Worm (Caenorhabditis elegans) whole organism, midembryonic: ENCODE results near the gene T20D4.12.

Source experiments
- cog-1 ChIP-seq: sonication (generic microtip); optimal IDR thresholded peaks from 2 replicates; lab custom pipeline; 2016; ENCODE audit warnings: missing genetic modification characterization, missing compliant biosample characterization
- med-1 ChIP-seq: sonication (generic microtip); optimal IDR thresholded peaks from 2 replicates; lab custom pipeline; 2017; ENCODE audit warnings: missing genetic modification characterization, mild to moderate bottlenecking, missing compliant biosample characterization, antibody characterized with exemption, missing genetic modification reagents; ENCODE audit not compliant: insufficient read depth
- tab-1 ChIP-seq: fragments of 200-800 bp; sonication (Bioruptor generic); IDR thresholded peaks from 2 replicates; pipeline ENCODE4 v1.3.6; 2022; ENCODE audit warnings: missing genetic modification characterization, missing compliant biosample characterization
- ztf-23 ChIP-seq: fragments of 200-800 bp; sonication (Bioruptor generic); IDR thresholded peaks from 2 replicates; pipeline ENCODE4 v1.3.6; 2022; ENCODE audit warnings: missing genetic modification reagents, missing genetic modification characterization, missing compliant biosample characterization
- ztf-29 ChIP-seq: fragments of 200-800 bp; sonication (Bioruptor generic); IDR thresholded peaks from 2 replicates; pipeline ENCODE4 v1.3.6; 2022; ENCODE audit warnings: missing genetic modification reagents, missing genetic modification characterization, missing compliant biosample characterization

ce11 chrV:3408602-3409001, 11.7 kb downstream of the T20D4.12 start, which contains the start of gene T20D4.7:
- TF ChIP-seq med-1 (GFP tag; lab: Kevin White, UChicago) = no peak
- TF ChIP-seq tab-1 (GFP tag; lab: Robert Waterston, UW) = no peak
- no peak for TF ChIP-seq ztf-23 (GFP tag; lab: Robert Waterston, UW)
- no peak for TF ChIP-seq ztf-29 (GFP tag; lab: Robert Waterston, UW)
- TF ChIP-seq cog-1 = no peak
